Worm (Caenorhabditis elegans): ENCODE data around the gene C01C4.2.

ce11 chrX:3694172-3694571 is 20.7 kb upstream of the C01C4.2 start:
- TF ChIP-seq unc-62 (GFP tag; optimal IDR thresholded peaks at IDR 0.05) (no peak), ama-1 (optimal IDR thresholded peaks at IDR 0.05) (no peak), elt-3 (tag; optimal IDR thresholded peaks at IDR 0.05) (no peak), nhr-237 (tag; optimal IDR thresholded peaks at IDR 0.05) (no peak), aly-2 (tag; optimal IDR thresholded peaks at IDR 0.05) (no peak), nhr-12 (tag; optimal IDR thresholded peaks at IDR 0.05) (no peak), nhr-28 (tag; optimal IDR thresholded peaks at IDR 0.05) (no peak), ceh-82 (tag; optimal IDR thresholded peaks at IDR 0.05) (no peak), nhr-11 (tag; optimal IDR thresholded peaks at IDR 0.05) (no peak), ceh-16 (tag; optimal IDR thresholded peaks at IDR 0.05) (no peak)
